Fruit fly (Drosophila melanogaster) whole organism, prepupa: ENCODE measurements around the gene Thor.

Experiments used
- CG15336 ChIP-seq: fragments of 200-800 bp; sonication (Bioruptor generic); IDR thresholded peaks from 2 replicates; pipeline ENCODE4 v1.3.6; 2022; ENCODE audit warnings: missing biosample characterization, missing genetic modification characterization
- CG16779 ChIP-seq: fragments of 200-800 bp; sonication (Bioruptor generic); optimal IDR thresholded peaks from 3 replicates; lab custom pipeline; 2017; ENCODE audit warnings: missing biosample characterization, mild to moderate bottlenecking, missing genetic modification characterization
- CG34406 ChIP-seq: fragments of 200-800 bp; sonication (Bioruptor generic); optimal IDR thresholded peaks from 3 replicates; lab custom pipeline; 2016; ENCODE audit warnings: missing biosample characterization, missing genetic modification characterization
- CG6854 ChIP-seq: fragments of 200-800 bp; sonication (Bioruptor generic); optimal IDR thresholded peaks from 2 replicates; lab custom pipeline; 2017; ENCODE audit warnings: missing biosample characterization, mild to moderate bottlenecking, missing genetic modification characterization
- CG8119 ChIP-seq: fragments of 200-800 bp; sonication (Bioruptor generic); IDR thresholded peaks from 3 replicates; pipeline ENCODE4 v1.3.6; 2022; ENCODE audit warnings: missing biosample characterization, missing genetic modification characterization
- CG8632 ChIP-seq: fragments of 200-800 bp; sonication (Bioruptor generic); optimal IDR thresholded peaks from 3 replicates; lab custom pipeline; 2016; ENCODE audit warnings: missing biosample characterization, missing genetic modification characterization
- Eip93F ChIP-seq: fragments of 200-800 bp; sonication (Bioruptor generic); optimal IDR thresholded peaks from 2 replicates; lab custom pipeline; 2016; ENCODE audit warnings: missing biosample characterization, mild to moderate bottlenecking, missing genetic modification characterization
- Gug ChIP-seq: fragments of 200-800 bp; sonication (Bioruptor generic); IDR thresholded peaks from 2 replicates; pipeline ENCODE4 v1.3.6; 2022; ENCODE audit warnings: missing biosample characterization, missing genetic modification characterization
- Hr4 ChIP-seq: fragments of 200-800 bp; sonication (Bioruptor generic); optimal IDR thresholded peaks from 3 replicates; lab custom pipeline; 2016; ENCODE audit warnings: missing biosample characterization, missing genetic modification characterization
- Lpt ChIP-seq: fragments of 200-800 bp; sonication (Bioruptor generic); optimal IDR thresholded peaks from 3 replicates; lab custom pipeline; 2016; ENCODE audit warnings: missing biosample characterization, missing genetic modification characterization
- Smox ChIP-seq: fragments of 200-800 bp; sonication (Bioruptor generic); optimal IDR thresholded peaks from 3 replicates; lab custom pipeline; 2016; ENCODE audit warnings: missing biosample characterization, missing genetic modification characterization
- Sox102F ChIP-seq: fragments of 200-800 bp; sonication (Bioruptor generic); optimal IDR thresholded peaks from 2 replicates; lab custom pipeline; 2016; ENCODE audit warnings: missing biosample characterization, mild to moderate bottlenecking, missing genetic modification characterization
- dac ChIP-seq: fragments of 200-800 bp; sonication (Bioruptor generic); optimal IDR thresholded peaks from 2 replicates; lab custom pipeline; 2017; ENCODE audit warnings: missing biosample characterization, mild to moderate bottlenecking, missing genetic modification characterization
- net ChIP-seq: fragments of 200-800 bp; sonication (Bioruptor generic); optimal IDR thresholded peaks from 3 replicates; lab custom pipeline; 2016; ENCODE audit warnings: missing biosample characterization, missing genetic modification characterization

DNA sequence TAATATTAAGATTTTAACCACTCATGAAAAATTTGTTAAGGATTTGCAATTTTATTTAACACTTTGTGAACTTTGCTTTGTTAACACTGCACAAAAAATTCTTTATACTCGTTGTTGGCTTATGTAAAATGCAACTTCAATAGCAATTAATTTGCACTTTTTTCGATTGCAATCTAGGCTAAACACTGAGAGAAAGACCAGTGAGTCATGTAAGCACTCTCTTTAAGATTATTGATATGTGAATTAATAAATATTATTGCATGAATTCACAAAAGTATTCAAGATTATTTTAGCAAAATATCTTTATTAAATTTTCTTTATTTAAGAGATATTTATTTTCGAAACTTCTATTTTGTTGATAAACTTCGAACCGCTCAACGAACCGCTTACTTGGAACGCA lies 28.6 kb downstream of the Thor start:
- no peak for TF ChIP-seq net (GFP tag; lab: Kevin White, UChicago)
- TF ChIP-seq Gug (GFP tag; lab: Robert Waterston, UW) = no peak; the same call in 1 of the 2 replicates
- TF ChIP-seq CG6854 (GFP tag; lab: Kevin White, UChicago) = no peak
- TF ChIP-seq CG34406 (GFP tag; lab: Kevin White, UChicago) = no peak
- TF ChIP-seq Sox102F (GFP tag; lab: Kevin White, UChicago) = no peak
- no peak for TF ChIP-seq CG8632 (GFP tag; lab: Kevin White, UChicago)
- no peak for TF ChIP-seq Eip93F (GFP tag; lab: Kevin White, UChicago)
- TF ChIP-seq Smox (GFP tag; lab: Kevin White, UChicago) = no peak
- no peak for TF ChIP-seq dac
- TF ChIP-seq Lpt (GFP tag; lab: Kevin White, UChicago) = no peak
- TF ChIP-seq CG8119 (GFP tag; lab: Robert Waterston, UW) = 0 out of 3 replicates have a peak, but pooled peaks have one; percentile 15
- no peak; the same call in none of the 2 replicates for TF ChIP-seq CG15336 (GFP tag; lab: Robert Waterston, UW)
- peak; percentile 49 for TF ChIP-seq Hr4 (GFP tag; lab: Kevin White, UChicago)
- TF ChIP-seq CG16779 (tag; lab: Kevin White, UChicago) = no peak
